Fruit fly (Drosophila melanogaster) S2 (cell line): Measurements from ENCODE around the gene PsGEF.
A peak's percentile ranks its signal among the peaks of the same experiment; 100 is the strongest.

Experiments
- CG8478 ChIP-seq: fragments of >200 bp; optimal IDR thresholded peaks from 2 replicates; lab custom pipeline; 2018
- CTCF ChIP-seq, 2 experiments: fragments of >200 bp; optimal IDR thresholded peaks; 2 replicates each; lab custom pipeline; 2018

- no peak for TF ChIP-seq CG8478 (lab: Kevin White, UChicago)
- TF ChIP-seq CTCF (optimal IDR thresholded peaks at IDR 0.05; lab: Kevin White, UChicago) = peak; percentile 88 to 95
Measured at dm6 chrX:2340009-2340733, 47.3 kb downstream of the PsGEF start.
